Worm (Caenorhabditis elegans): ENCODE data around the gene F09E5.14.

DNA sequence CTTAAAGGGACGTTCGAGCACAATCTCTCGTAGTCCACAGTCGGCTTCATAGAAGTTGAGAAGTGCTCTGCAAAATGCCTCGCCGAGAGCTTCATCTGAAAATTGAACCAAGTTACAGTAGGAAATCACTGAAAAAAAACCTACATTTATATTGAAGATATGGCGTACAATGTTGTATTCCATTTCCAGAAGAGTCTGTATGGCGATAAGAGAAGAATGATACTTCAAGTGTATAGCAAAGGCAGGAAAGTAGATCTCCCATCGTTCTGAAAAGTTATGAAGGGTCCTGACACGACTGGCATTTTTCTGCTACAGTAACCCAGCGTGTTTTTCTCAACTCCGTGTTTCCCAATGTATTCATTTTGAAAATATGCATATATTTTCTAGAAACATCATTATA is 39.6 kb upstream of the F09E5.14 start:
- TF ChIP-seq him-1 (tag; optimal IDR thresholded peaks at IDR 0.05) (no peak), dao-5 (tag; optimal IDR thresholded peaks at IDR 0.05) (no peak), W03F9.2 (tag; optimal IDR thresholded peaks at IDR 0.05) (no peak)
